Fruit fly (Drosophila melanogaster) whole organism, embryonic: ENCODE measurements around the gene Hs6st.

Experiments
- Atf3 ChIP-seq: fragments of 200-800 bp; sonication (Bioruptor generic); optimal IDR thresholded peaks from 3 replicates; lab custom pipeline; 2016; ENCODE audit warnings: missing biosample characterization, missing genetic modification characterization
- Bgb ChIP-seq: fragments of 200-800 bp; sonication (Bioruptor generic); IDR thresholded peaks from 2 replicates; pipeline ENCODE4 v1.3.6; 2022; ENCODE audit warnings: missing biosample characterization, missing genetic modification characterization; ENCODE audit not compliant: partially characterized antibody
- CG10431 ChIP-seq: fragments of 200-800 bp; sonication (Bioruptor generic); optimal IDR thresholded peaks from 3 replicates; lab custom pipeline; 2018; ENCODE audit warnings: missing biosample characterization, mild to moderate bottlenecking, missing genetic modification characterization
- CG10543 ChIP-seq: fragments of 200-800 bp; sonication (Bioruptor generic); optimal IDR thresholded peaks from 3 replicates; lab custom pipeline; 2017; ENCODE audit warnings: missing biosample characterization, mild to moderate bottlenecking, missing genetic modification characterization, moderate library complexity
- CG11560 ChIP-seq: fragments of 200-800 bp; sonication (Bioruptor generic); IDR thresholded peaks from 3 replicates; pipeline ENCODE4 v1.3.6; 2022; ENCODE audit warnings: missing biosample characterization, missing genetic modification characterization
- CG14050 ChIP-seq: fragments of 200-800 bp; sonication (Bioruptor generic); IDR thresholded peaks from 3 replicates; pipeline ENCODE4 v1.3.6; 2022; ENCODE audit warnings: missing biosample characterization, missing genetic modification characterization
- CG14667 ChIP-seq: fragments of 200-800 bp; sonication (Bioruptor generic); IDR thresholded peaks from 2 replicates; pipeline ENCODE4 v1.3.6; 2022; ENCODE audit warnings: missing biosample characterization, missing genetic modification characterization
- CG17361 ChIP-seq: fragments of 200-800 bp; sonication (Bioruptor generic); IDR thresholded peaks from 3 replicates; pipeline ENCODE4 v1.3.6; 2022; ENCODE audit warnings: missing biosample characterization, missing genetic modification characterization
- CG31224 ChIP-seq: fragments of 200-800 bp; sonication (Bioruptor generic); IDR thresholded peaks from 2 replicates; pipeline ENCODE4 v1.3.6; 2022; ENCODE audit warnings: missing biosample characterization, missing genetic modification characterization
- CG31441 ChIP-seq: fragments of 200-800 bp; sonication (Bioruptor generic); IDR thresholded peaks from 2 replicates; pipeline ENCODE4 v1.3.6; 2022; ENCODE audit warnings: missing biosample characterization, missing genetic modification characterization
- CG4360 ChIP-seq: fragments of 200-800 bp; sonication (Bioruptor generic); IDR thresholded peaks from 2 replicates; pipeline ENCODE4 v1.3.6; 2022; ENCODE audit warnings: missing biosample characterization, missing genetic modification characterization
- CG7745 ChIP-seq: fragments of 200-800 bp; sonication (Bioruptor generic); optimal IDR thresholded peaks from 2 replicates; lab custom pipeline; 2018; ENCODE audit warnings: missing biosample characterization, mild to moderate bottlenecking, missing genetic modification characterization, moderate library complexity
- CG9932 ChIP-seq: fragments of 200-800 bp; sonication (Bioruptor generic); IDR thresholded peaks from 2 replicates; pipeline ENCODE4 v1.3.6; 2022; ENCODE audit warnings: missing biosample characterization, missing genetic modification characterization
- CTCF ChIP-seq: fragments of 200-800 bp; sonication (Bioruptor generic); optimal IDR thresholded peaks from 2 replicates; lab custom pipeline; 2017; ENCODE audit warnings: missing biosample characterization, mild to moderate bottlenecking, missing genetic modification characterization, moderate library complexity
- Dref ChIP-seq: fragments of 200-800 bp; sonication (Bioruptor generic); IDR thresholded peaks from 2 replicates; pipeline ENCODE4 v1.3.6; 2022; ENCODE audit warnings: missing biosample characterization, missing genetic modification characterization
- Fer1 ChIP-seq: fragments of 200-800 bp; sonication (Bioruptor generic); optimal IDR thresholded peaks from 2 replicates; lab custom pipeline; 2017; ENCODE audit warnings: missing biosample characterization, mild to moderate bottlenecking, missing genetic modification characterization
- HHEX ChIP-seq: fragments of 200-800 bp; sonication (Bioruptor generic); optimal IDR thresholded peaks from 3 replicates; lab custom pipeline; 2017; ENCODE audit warnings: missing biosample characterization, mild to moderate bottlenecking, missing genetic modification characterization, missing genetic modification reagents
- HLH4C ChIP-seq: fragments of 200-800 bp; sonication (Bioruptor generic); IDR thresholded peaks from 3 replicates; pipeline ENCODE4 v1.3.6; 2022; ENCODE audit warnings: missing biosample characterization, missing genetic modification characterization; ENCODE audit not compliant: partially characterized antibody
- HLH54F ChIP-seq: fragments of 200-800 bp; sonication (Bioruptor generic); optimal IDR thresholded peaks from 3 replicates; lab custom pipeline; 2016; ENCODE audit warnings: missing biosample characterization, missing genetic modification characterization
- Hey ChIP-seq: fragments of 200-800 bp; sonication (Bioruptor generic); optimal IDR thresholded peaks from 3 replicates; lab custom pipeline; 2018; ENCODE audit warnings: missing biosample characterization, mild to moderate bottlenecking, missing genetic modification characterization
- Hmr ChIP-seq: fragments of 200-800 bp; sonication (Bioruptor generic); optimal IDR thresholded peaks from 3 replicates; lab custom pipeline; 2017; ENCODE audit warnings: mild to moderate bottlenecking, missing biosample characterization, missing genetic modification reagents, missing genetic modification characterization
- Rx ChIP-seq: fragments of 200-800 bp; sonication (Bioruptor generic); IDR thresholded peaks from 2 replicates; pipeline ENCODE4 v1.3.6; 2022; ENCODE audit warnings: missing biosample characterization, missing genetic modification characterization
- Sox102F ChIP-seq: fragments of 200-800 bp; sonication (Bioruptor generic); optimal IDR thresholded peaks from 2 replicates; lab custom pipeline; 2018; ENCODE audit warnings: missing biosample characterization, mild to moderate bottlenecking, missing genetic modification characterization, moderate library complexity
- Taf1 ChIP-seq: fragments of 200-800 bp; sonication (Bioruptor generic); IDR thresholded peaks from 2 replicates; pipeline ENCODE4 v1.3.6; 2022; ENCODE audit warnings: missing biosample characterization, missing genetic modification characterization
- aop ChIP-seq: fragments of 200-800 bp; sonication (Bioruptor generic); IDR thresholded peaks from 2 replicates; pipeline ENCODE4 v1.3.6; 2022; ENCODE audit warnings: missing biosample characterization, missing genetic modification characterization
- cad ChIP-seq: fragments of >200 bp; optimal IDR thresholded peaks from 2 replicates; lab custom pipeline; 2017; ENCODE audit warnings: missing biosample characterization, missing genetic modification characterization
- caup ChIP-seq: fragments of 200-800 bp; sonication (Bioruptor generic); optimal IDR thresholded peaks from 3 replicates; lab custom pipeline; 2017; ENCODE audit warnings: missing biosample characterization, mild to moderate bottlenecking, missing genetic modification characterization, moderate library complexity; ENCODE audit not compliant: severe bottlenecking
- chn ChIP-seq: fragments of 200-800 bp; sonication (Bioruptor generic); optimal IDR thresholded peaks from 2 replicates; lab custom pipeline; 2016; ENCODE audit warnings: missing biosample characterization, missing genetic modification characterization
- croc ChIP-seq: fragments of 200-800 bp; sonication (Bioruptor generic); conservative IDR thresholded peaks from 3 replicates; pipeline ENCODE4 v1.3.6; 2022; ENCODE audit warnings: missing biosample characterization, missing genetic modification characterization
- crp ChIP-seq, 2 experiments: fragments of 200-800 bp; sonication (Bioruptor generic); optimal IDR thresholded peaks; 2 replicates in 1 of 2; 3 replicates in 1 of 2; lab custom pipeline; 2017; ENCODE audit warnings: missing biosample characterization in 2 of 2, missing genetic modification characterization in 2 of 2, mild to moderate bottlenecking in 1 of 2, moderate library complexity in 1 of 2
- ems ChIP-seq: fragments of 200-800 bp; sonication (Bioruptor generic); optimal IDR thresholded peaks from 3 replicates; lab custom pipeline; 2016; ENCODE audit warnings: missing biosample characterization, missing genetic modification characterization
- gro ChIP-seq: fragments of 200-800 bp; sonication (Bioruptor generic); optimal IDR thresholded peaks from 2 replicates; lab custom pipeline; 2016; ENCODE audit warnings: missing biosample characterization, missing genetic modification characterization
- gsb-n ChIP-seq: fragments of 200-800 bp; sonication (Bioruptor generic); optimal IDR thresholded peaks from 3 replicates; lab custom pipeline; 2018; ENCODE audit warnings: missing biosample characterization, mild to moderate bottlenecking, missing genetic modification characterization
- hbn ChIP-seq: fragments of 200-800 bp; sonication (Bioruptor generic); IDR thresholded peaks from 2 replicates; pipeline ENCODE4 v1.3.6; 2022; ENCODE audit warnings: missing biosample characterization, missing genetic modification characterization; ENCODE audit not compliant: partially characterized antibody
- insv ChIP-seq, 2 experiments: fragments of 200-800 bp; sonication (Bioruptor generic); optimal IDR thresholded peaks; 3 replicates each; lab custom pipeline; 2016 to 2018; ENCODE audit warnings: missing biosample characterization in 2 of 2, missing genetic modification characterization in 2 of 2
- luna ChIP-seq: fragments of 200-800 bp; sonication (Bioruptor generic); optimal IDR thresholded peaks from 2 replicates; lab custom pipeline; 2016; ENCODE audit warnings: missing biosample characterization, missing genetic modification characterization
- nerfin-1 ChIP-seq: fragments of 200-800 bp; sonication (Bioruptor generic); optimal IDR thresholded peaks from 3 replicates; lab custom pipeline; 2019; ENCODE audit warnings: missing biosample characterization, mild to moderate bottlenecking, missing genetic modification characterization, moderate library complexity
- pb ChIP-seq: fragments of 200-800 bp; sonication (Bioruptor generic); optimal IDR thresholded peaks from 3 replicates; lab custom pipeline; 2016; ENCODE audit warnings: missing biosample characterization, missing genetic modification characterization
- row ChIP-seq: fragments of 200-800 bp; sonication (Bioruptor generic); IDR thresholded peaks from 3 replicates; pipeline ENCODE4 v1.3.6; 2022; ENCODE audit warnings: missing biosample characterization, missing genetic modification characterization
- sqz ChIP-seq: fragments of 200-800 bp; sonication (Bioruptor generic); optimal IDR thresholded peaks from 3 replicates; lab custom pipeline; 2018; ENCODE audit warnings: missing biosample characterization, mild to moderate bottlenecking, missing genetic modification characterization
- sug ChIP-seq: fragments of 200-800 bp; optimal IDR thresholded peaks from 2 replicates; lab custom pipeline; 2019; ENCODE audit warnings: missing biosample characterization, mild to moderate bottlenecking, missing genetic modification characterization, moderate library complexity
- tll ChIP-seq, 2 experiments: fragments of 200-800 bp in 1 of 2; fragments of >200 bp in 1 of 2; sonication (Bioruptor generic) in 1 of 2; optimal IDR thresholded peaks; 2 replicates each; lab custom pipeline; 2017 to 2019; ENCODE audit warnings: missing biosample characterization in 2 of 2, missing genetic modification characterization in 2 of 2, mild to moderate bottlenecking in 1 of 2, moderate library complexity in 1 of 2
- trh ChIP-seq: fragments of 200-800 bp; sonication (Bioruptor generic); optimal IDR thresholded peaks from 2 replicates; lab custom pipeline; 2016; ENCODE audit warnings: missing biosample characterization, missing genetic modification characterization
- ttk ChIP-seq: fragments of 200-800 bp; sonication (Bioruptor generic); IDR thresholded peaks from 2 replicates; pipeline ENCODE4 v2.1.2; 2022; ENCODE audit warnings: missing biosample characterization, missing genetic modification characterization
- unpg ChIP-seq: fragments of 200-800 bp; sonication (Bioruptor generic); optimal IDR thresholded peaks from 3 replicates; lab custom pipeline; 2018; ENCODE audit warnings: missing biosample characterization, mild to moderate bottlenecking, missing genetic modification characterization, moderate library complexity

Gene Hs6st

DNA sequence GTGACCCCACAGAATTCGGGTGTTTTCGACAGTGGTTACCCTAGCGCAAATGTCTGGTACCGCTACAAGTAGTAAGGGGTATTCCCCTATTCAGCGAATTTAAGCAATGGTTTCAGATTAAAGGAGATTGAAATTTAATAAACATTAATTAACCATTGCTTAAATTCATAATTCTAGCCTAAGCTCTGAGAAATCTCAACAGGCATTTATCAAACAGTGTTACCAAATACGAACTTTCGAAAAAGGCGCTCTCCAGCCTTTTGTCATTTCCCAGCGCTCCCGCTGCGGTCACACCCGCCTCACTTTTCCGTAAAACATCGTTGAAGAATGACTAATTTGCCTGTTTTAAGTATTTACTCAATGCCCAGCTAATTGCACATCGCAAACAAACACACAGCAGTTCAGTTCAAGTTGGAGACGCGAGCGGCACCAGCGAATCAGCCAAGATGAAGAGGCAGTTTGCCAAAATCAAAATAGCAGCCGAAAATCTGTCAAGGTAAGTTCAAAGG, 103.4 kb downstream of the Hs6st start, which contains the start of the genes Surf6 and RhoGAP92B (continued):
- TF ChIP-seq ems (GFP tag; lab: Kevin White, UChicago) (peak; percentile 60), cad (no peak), Rx (GFP tag; lab: Robert Waterston, UW) (no peak), pb (GFP tag; lab: Kevin White, UChicago) (peak; percentile 60), CTCF (peak; percentile 47), Atf3 (GFP tag; lab: Kevin White, UChicago) (peak; percentile 37), ttk (GFP tag; lab: Robert Waterston, UW) (peak; percentile 19; the same call in 1 of the 2 replicates), gro (GFP tag; lab: Kevin White, UChicago) (peak; percentile 62), hbn (0 out of 2 replicates have a peak, but pooled peaks have one; percentile 18), aop (GFP tag; lab: Robert Waterston, UW) (no peak), insv (GFP tag; optimal IDR thresholded peaks at IDR 0.05; lab: Kevin White, UChicago) (peak in 1 of 2 experiments; percentile 70), Dref (GFP tag; lab: Robert Waterston, UW) (0 out of 2 replicates have a peak, but pooled peaks have one; percentile 21), Taf1 (GFP tag; lab: Robert Waterston, UW) (peak; percentile 42; the same call in 1 of the 2 replicates), Hmr (peak; percentile 85), Bgb (GFP tag; lab: Robert Waterston, UW) (no peak), CG4360 (GFP tag; lab: Robert Waterston, UW) (0 out of 2 replicates have a peak, but pooled peaks have one; percentile 8), HLH54F (GFP tag; lab: Kevin White, UChicago) (peak; percentile 58), luna (GFP tag; lab: Kevin White, UChicago) (peak; percentile 32), tll (GFP tag; optimal IDR thresholded peaks at IDR 0.05; lab: Kevin White, UChicago) (no peak), caup (GFP tag; lab: Kevin White, UChicago) (peak; percentile 71), CG31441 (GFP tag; lab: Robert Waterston, UW) (peak; percentile 76), CG10431 (GFP tag; lab: Kevin White, UChicago) (peak; percentile 68), HLH4C (GFP tag; lab: Robert Waterston, UW) (peak; percentile 59; the same call in 1 of the 3 replicates), CG14050 (0 out of 3 replicates have a peak, but pooled peaks have one; percentile 32), trh (GFP tag; lab: Kevin White, UChicago) (no peak), CG14667 (GFP tag; lab: Robert Waterston, UW) (no peak), chn (peak; percentile 56), croc (GFP tag; lab: Robert Waterston, UW) (no peak), row (GFP tag; lab: Robert Waterston, UW) (peak; percentile 71), CG9932 (GFP tag; lab: Robert Waterston, UW) (peak; percentile 52), unpg (GFP tag; lab: Kevin White, UChicago) (peak; percentile 55), Hey (tag; lab: Kevin White, UChicago) (no peak), nerfin-1 (peak; percentile 54), CG10543 (GFP tag; lab: Kevin White, UChicago) (peak; percentile 82), sqz (no peak), gsb-n (tag; lab: Kevin White, UChicago) (peak; percentile 58), CG17361 (GFP tag; lab: Robert Waterston, UW) (peak; percentile 63; the same call in 2 of the 3 replicates), CG31224 (GFP tag; lab: Robert Waterston, UW) (no peak), HHEX (peak; percentile 58), Fer1 (peak; percentile 79), CG11560 (tag; lab: Robert Waterston, UW) (no peak), sug (tag; lab: Kevin White, UChicago) (peak; percentile 69), CG7745 (tag; lab: Kevin White, UChicago) (no peak), crp (GFP tag; optimal IDR thresholded peaks at IDR 0.05; lab: Kevin White, UChicago) (peak in 1 of 2 experiments; percentile 62), Sox102F (GFP tag; lab: Kevin White, UChicago) (no peak)
- TF ChIP-seq, all 482 proteins: peak for 325
